Worm (Caenorhabditis elegans) whole organism, L3 larva: ENCODE measurements around the gene num-1.

ENCODE experiments used
- ZK546.5 ChIP-seq: sonication (generic microtip); optimal IDR thresholded peaks from 2 replicates; lab custom pipeline; 2017; ENCODE audit warnings: missing biosample characterization, missing genetic modification characterization
- unc-39 ChIP-seq: sonication (generic microtip); optimal IDR thresholded peaks from 4 replicates; lab custom pipeline; 2017; ENCODE audit warnings: missing biosample characterization, missing genetic modification characterization

ce11 chrV:20870633-20871032 is 41.0 kb downstream of the num-1 start:
- TF ChIP-seq unc-39 (tag; lab: Kevin White, UChicago), result no peak
- no peak for TF ChIP-seq ZK546.5 (tag; lab: Kevin White, UChicago)
